Worm (Caenorhabditis elegans) whole organism, midembryonic: Measurements from ENCODE around the gene ced-13.

Source experiments
- T22C8.4 ChIP-seq: fragments of 200-800 bp; sonication (Bioruptor generic); IDR thresholded peaks from 2 replicates; pipeline ENCODE4 v1.3.6; 2022; ENCODE audit warnings: missing genetic modification characterization, missing compliant biosample characterization
- cog-1 ChIP-seq: sonication (generic microtip); optimal IDR thresholded peaks from 2 replicates; lab custom pipeline; 2016; ENCODE audit warnings: missing genetic modification characterization, missing compliant biosample characterization
- flt-1 ChIP-seq: fragments of 200-800 bp; sonication (Bioruptor generic); IDR thresholded peaks from 2 replicates; pipeline ENCODE4 v1.3.6; 2022; ENCODE audit warnings: missing genetic modification characterization, missing compliant biosample characterization
- klf-2 ChIP-seq: fragments of 200-800 bp; sonication (Bioruptor generic); conservative IDR thresholded peaks from 2 replicates; pipeline ENCODE4 v1.3.6; 2022; ENCODE audit warnings: missing genetic modification reagents, missing genetic modification characterization, missing compliant biosample characterization
- med-1 ChIP-seq: sonication (generic microtip); optimal IDR thresholded peaks from 2 replicates; lab custom pipeline; 2017; ENCODE audit warnings: missing genetic modification characterization, mild to moderate bottlenecking, missing compliant biosample characterization, antibody characterized with exemption, missing genetic modification reagents; ENCODE audit not compliant: insufficient read depth
- ref-1 ChIP-seq: fragments of 200-800 bp; sonication (Bioruptor generic); conservative IDR thresholded peaks from 2 replicates; pipeline ENCODE4 v1.3.6; 2022; ENCODE audit warnings: missing genetic modification reagents, missing genetic modification characterization, missing compliant biosample characterization
- tab-1 ChIP-seq: fragments of 200-800 bp; sonication (Bioruptor generic); IDR thresholded peaks from 2 replicates; pipeline ENCODE4 v1.3.6; 2022; ENCODE audit warnings: missing genetic modification characterization, missing compliant biosample characterization
- ztf-23 ChIP-seq: fragments of 200-800 bp; sonication (Bioruptor generic); IDR thresholded peaks from 2 replicates; pipeline ENCODE4 v1.3.6; 2022; ENCODE audit warnings: missing genetic modification reagents, missing genetic modification characterization, missing compliant biosample characterization
- ztf-29 ChIP-seq: fragments of 200-800 bp; sonication (Bioruptor generic); IDR thresholded peaks from 2 replicates; pipeline ENCODE4 v1.3.6; 2022; ENCODE audit warnings: missing genetic modification reagents, missing genetic modification characterization, missing compliant biosample characterization

ce11 chrX:8286164-8286563, 13.3 kb downstream of the ced-13 start:
- TF ChIP-seq ztf-29 (GFP tag; lab: Robert Waterston, UW) (no peak), med-1 (GFP tag; lab: Kevin White, UChicago) (no peak), klf-2 (GFP tag; lab: Robert Waterston, UW) (no peak), cog-1 (tag; lab: Kevin White, UChicago) (no peak), flt-1 (GFP tag; lab: Robert Waterston, UW) (no peak), tab-1 (GFP tag; lab: Robert Waterston, UW) (no peak), ref-1 (GFP tag; lab: Robert Waterston, UW) (no peak), T22C8.4 (GFP tag; lab: Robert Waterston, UW) (no peak), ztf-23 (no peak)
